Fruit fly (Drosophila melanogaster): ENCODE data around the gene nis.

nis gene

dm6 chr2L:1629206-1629959 is 42.4 kb upstream of the nis start (continued):
- TF ChIP-seq Dref (GFP tag; IDR thresholded peaks at IDR 0.05), result no peak
- TF ChIP-seq Xrp1 (GFP tag; IDR thresholded peaks at IDR 0.05), result peak; percentile 17; the same call in 1 of the 2 replicates
- TF ChIP-seq Opbp (GFP tag; IDR thresholded peaks at IDR 0.05; ENCODE audit: partially characterized antibody), result no peak
- TF ChIP-seq BtbVII (GFP tag; optimal IDR thresholded peaks at IDR 0.05), result peak; percentile 34
- TF ChIP-seq h (optimal IDR thresholded peaks at IDR 0.05), result no peak
- TF ChIP-seq phol (tag; optimal IDR thresholded peaks at IDR 0.05), result peak; percentile 32
- no peak for TF ChIP-seq stc (GFP tag; IDR thresholded peaks at IDR 0.05)
- no peak for TF ChIP-seq MESR4 (GFP tag; optimal IDR thresholded peaks at IDR 0.05)
- peak; percentile 33 for TF ChIP-seq odd (GFP tag; optimal IDR thresholded peaks at IDR 0.05)
- TF ChIP-seq Xbp1 (GFP tag; optimal IDR thresholded peaks at IDR 0.05), result peak; percentile 50
- TF ChIP-seq CG32532 (GFP tag; IDR thresholded peaks at IDR 0.05), result peak; percentile 48; the same call in 1 of the 2 replicates
- TF ChIP-seq mirr (GFP tag; optimal IDR thresholded peaks at IDR 0.05), result no peak
- no peak for TF ChIP-seq trh (GFP tag; optimal IDR thresholded peaks at IDR 0.05)
- TF ChIP-seq CG4854 (GFP tag; optimal IDR thresholded peaks at IDR 0.05), result no peak
- peak; percentile 70 for TF ChIP-seq dmrt99B (tag; optimal IDR thresholded peaks at IDR 0.05)
- no peak for TF ChIP-seq mld (GFP tag; IDR thresholded peaks at IDR 0.05; ENCODE audit: partially characterized antibody)
- no peak for TF ChIP-seq Six4 (GFP tag; optimal IDR thresholded peaks at IDR 0.05)
- peak; percentile 76 for TF ChIP-seq gem (tag; optimal IDR thresholded peaks at IDR 0.05)
- TF ChIP-seq schlank (tag; optimal IDR thresholded peaks at IDR 0.05), result no peak
- TF ChIP-seq bowl (GFP tag; IDR thresholded peaks at IDR 0.05), result no peak
- no peak for TF ChIP-seq Lhr (GFP tag; optimal IDR thresholded peaks at IDR 0.05)
- peak; percentile 41 for TF ChIP-seq kay (GFP tag; optimal IDR thresholded peaks at IDR 0.05)
- TF ChIP-seq sna (GFP tag; IDR thresholded peaks at IDR 0.05; ENCODE audit: partially characterized antibody), result no peak
- TF ChIP-seq ro (GFP tag; IDR thresholded peaks at IDR 0.05), result no peak
- TF ChIP-seq D19B (GFP tag; optimal IDR thresholded peaks at IDR 0.05), result peak; percentile 9
- TF ChIP-seq NK7.1 (GFP tag; optimal IDR thresholded peaks at IDR 0.05), result no peak
- TF ChIP-seq nau (GFP tag; optimal IDR thresholded peaks at IDR 0.05), result peak; percentile 13
- no peak for TF ChIP-seq CG10321 (GFP tag; IDR thresholded peaks at IDR 0.05)
- peak; percentile 16 for TF ChIP-seq CG4820 (GFP tag; optimal IDR thresholded peaks at IDR 0.05)
- TF ChIP-seq CG2875 (GFP tag; optimal IDR thresholded peaks at IDR 0.05), result no peak
- TF ChIP-seq Fer2 (tag; optimal IDR thresholded peaks at IDR 0.05), result no peak
- TF ChIP-seq Rfx (GFP tag; IDR thresholded peaks at IDR 0.05), result peak; percentile 83
- no peak for TF ChIP-seq tll (GFP tag; optimal IDR thresholded peaks at IDR 0.05)
- no peak for TF ChIP-seq CG5245 (GFP tag; optimal IDR thresholded peaks at IDR 0.05)
- TF ChIP-seq CG14667 (GFP tag; IDR thresholded peaks at IDR 0.05), result no peak
- no peak for TF ChIP-seq Mad (GFP tag; optimal IDR thresholded peaks at IDR 0.05)
- TF ChIP-seq Drgx (GFP tag; IDR thresholded peaks at IDR 0.05), result peak; percentile 35; the same call in 1 of the 2 replicates
- no peak for TF ChIP-seq salm (tag; optimal IDR thresholded peaks at IDR 0.05)
- no peak for TF ChIP-seq Nf-YB (GFP tag; optimal IDR thresholded peaks at IDR 0.05)
- TF ChIP-seq CG18599 (GFP tag; optimal IDR thresholded peaks at IDR 0.05), result peak; percentile 72
- TF ChIP-seq CG30431 (GFP tag; optimal IDR thresholded peaks at IDR 0.05), result no peak
- no peak for TF ChIP-seq D19A (tag; optimal IDR thresholded peaks at IDR 0.05)
- TF ChIP-seq ERR (GFP tag; optimal IDR thresholded peaks at IDR 0.05), result no peak
- no peak for TF ChIP-seq lov (optimal IDR thresholded peaks at IDR 0.05)
- TF ChIP-seq lov (GFP tag; IDR thresholded peaks at IDR 0.05), result no peak
- no peak for TF ChIP-seq en (GFP tag; optimal IDR thresholded peaks at IDR 0.05)
- TF ChIP-seq kah (GFP tag; optimal IDR thresholded peaks at IDR 0.05), result no peak
- peak; percentile 57 for TF ChIP-seq CG15514 (GFP tag; optimal IDR thresholded peaks at IDR 0.05)
- TF ChIP-seq CG6254 (GFP tag; optimal IDR thresholded peaks at IDR 0.05), result no peak
- no peak for TF ChIP-seq CG6813 (GFP tag; optimal IDR thresholded peaks at IDR 0.05)
